Worm (Caenorhabditis elegans) whole organism, mixed stage, embryonic: ENCODE measurements around the gene let-765.
"Not testable (repeated sequence)": the region's sequence is repeated elsewhere in the genome, so short reads cannot be mapped to it uniquely, and the experiment has no call there.

ENCODE experiments used
- M03D4.4 ChIP-seq: sonication (generic microtip); optimal IDR thresholded peaks from 2 replicates; lab custom pipeline; 2017; ENCODE audit warnings: mild to moderate bottlenecking, missing genetic modification characterization, missing compliant biosample characterization
- ceh-39 ChIP-seq: fragments of 150-350 bp; optimal IDR thresholded peaks from 2 replicates; lab custom pipeline; 2014; ENCODE audit warnings: missing biosample characterization, missing genetic modification characterization
- elt-1 ChIP-seq: sonication (generic microtip); optimal IDR thresholded peaks from 2 replicates; lab custom pipeline; 2017; ENCODE audit warnings: missing genetic modification characterization, mild to moderate bottlenecking, missing compliant biosample characterization, antibody characterized with exemption, moderate library complexity, borderline replicate concordance; ENCODE audit not compliant: insufficient read depth
- flh-1 ChIP-seq: fragments of 200-800 bp; sonication (Bioruptor generic); optimal IDR thresholded peaks from 2 replicates; lab custom pipeline; 2018; ENCODE audit warnings: mild to moderate bottlenecking, missing genetic modification characterization, moderate library complexity, missing compliant biosample characterization
- lin-13 ChIP-seq: fragments of 150-350 bp; optimal IDR thresholded peaks from 2 replicates; lab custom pipeline; 2014; ENCODE audit warnings: missing biosample characterization, missing genetic modification characterization
- nhr-76 ChIP-seq: sonication (generic microtip); optimal IDR thresholded peaks from 2 replicates; lab custom pipeline; 2017; ENCODE audit warnings: missing biosample characterization, missing genetic modification characterization
- snpc-4 ChIP-seq: fragments of 150-350 bp; optimal IDR thresholded peaks from 2 replicates; lab custom pipeline; 2014; ENCODE audit warnings: missing biosample characterization, missing genetic modification characterization
- unc-39 ChIP-seq: fragments of 150-350 bp; optimal IDR thresholded peaks from 2 replicates; lab custom pipeline; 2014; ENCODE audit warnings: missing biosample characterization, missing genetic modification characterization
- unc-62 ChIP-seq: fragments of 150-350 bp; optimal IDR thresholded peaks from 2 replicates; lab custom pipeline; 2014; ENCODE audit warnings: missing biosample characterization, missing genetic modification reagents, missing genetic modification characterization
- ztf-11 ChIP-seq: fragments of 150-350 bp; optimal IDR thresholded peaks from 2 replicates; lab custom pipeline; 2014; ENCODE audit warnings: missing biosample characterization, missing genetic modification characterization

ce11 chrIII:6551187-6552058 is 49.5 kb downstream of the let-765 start, which contains the start of gene C09E7.7:
- TF ChIP-seq ceh-39 (tag; lab: Kevin White, UChicago); unc-62 (GFP tag; lab: Kevin White, UChicago); ztf-11; snpc-4 (tag; lab: Kevin White, UChicago); flh-1 (GFP tag; lab: Kevin White, UChicago); unc-39; M03D4.4 (tag; lab: Kevin White, UChicago); elt-1 (tag; lab: Kevin White, UChicago); nhr-76 (tag; lab: Kevin White, UChicago): not testable (repeated sequence)
- TF ChIP-seq lin-13 = peak; percentile 40
